Worm (Caenorhabditis elegans) whole organism, L1 larva: ENCODE results near the gene fbxa-206.

Experiments
- alr-1 ChIP-seq: fragments of 200-800 bp; sonication (Bioruptor generic); optimal IDR thresholded peaks from 2 replicates; lab custom pipeline; 2018; ENCODE audit warnings: borderline replicate concordance, mild to moderate bottlenecking, missing genetic modification characterization, missing compliant biosample characterization
- ceh-8 ChIP-seq: fragments of 200-800 bp; sonication (Bioruptor generic); optimal IDR thresholded peaks from 2 replicates; lab custom pipeline; 2018; ENCODE audit warnings: mild to moderate bottlenecking, missing genetic modification characterization, moderate library complexity, missing compliant biosample characterization
- ceh-82 ChIP-seq, 3 experiments: fragments of 150-350 bp in 1 of 3; sonication (generic microtip) in 2 of 3; optimal IDR thresholded peaks; 2 replicates each; lab custom pipeline; 2014 to 2017; ENCODE audit warnings: missing biosample characterization in 3 of 3, missing genetic modification characterization in 3 of 3
- elt-3 ChIP-seq, 6 experiments: fragments of 150-350 bp in 1 of 6; sonication (generic microtip); optimal IDR thresholded peaks; 2 replicates each; lab custom pipeline; 2017 to 2018; ENCODE audit warnings: missing biosample characterization in 6 of 6, missing genetic modification characterization in 6 of 6, inconsistent platforms in 1 of 6
- fos-1 ChIP-seq: fragments of 150-350 bp; optimal IDR thresholded peaks from 2 replicates; lab custom pipeline; 2014; ENCODE audit warnings: missing biosample characterization, missing genetic modification characterization
- lin-35 ChIP-seq, 2 experiments: fragments of 150-350 bp; optimal IDR thresholded peaks; 2 replicates each; lab custom pipeline; 2014; ENCODE audit warnings: missing biosample characterization in 2 of 2, missing genetic modification characterization in 2 of 2, missing genetic modification reagents in 2 of 2
- nhr-11 ChIP-seq: fragments of 150-350 bp; optimal IDR thresholded peaks from 2 replicates; lab custom pipeline; 2014; ENCODE audit warnings: missing biosample characterization, missing genetic modification characterization
- sptf-1 ChIP-seq: fragments of 150-350 bp; optimal IDR thresholded peaks from 2 replicates; lab custom pipeline; 2014; ENCODE audit warnings: missing biosample characterization, missing genetic modification characterization
- tbx-2 ChIP-seq: sonication (generic microtip); optimal IDR thresholded peaks from 2 replicates; lab custom pipeline; 2016; ENCODE audit warnings: missing genetic modification characterization, missing compliant biosample characterization
- unc-130 ChIP-seq: fragments of 150-350 bp; optimal IDR thresholded peaks from 2 replicates; lab custom pipeline; 2017; ENCODE audit warnings: missing biosample characterization, missing genetic modification characterization, inconsistent platforms
- vab-15 ChIP-seq: sonication (generic microtip); optimal IDR thresholded peaks from 2 replicates; lab custom pipeline; 2017; ENCODE audit warnings: missing genotype, mild to moderate bottlenecking, missing genetic modification characterization, missing compliant biosample characterization
- ztf-11 ChIP-seq, 2 experiments: sonication (generic microtip); optimal IDR thresholded peaks; 2 replicates each; lab custom pipeline; 2016 to 2017; ENCODE audit warnings: missing genetic modification characterization in 2 of 2, missing biosample characterization in 1 of 2, missing compliant biosample characterization in 1 of 2

ce11 chrV:16888788-16889325, 29.4 kb downstream of the fbxa-206 start, which contains the start of the genes ifas-2 and fbxa-44:
- TF ChIP-seq ceh-82 (tag; optimal IDR thresholded peaks at IDR 0.05; lab: Kevin White, UChicago) (no peak), fos-1 (tag; lab: Kevin White, UChicago) (no peak), elt-3 (tag; optimal IDR thresholded peaks at IDR 0.05; lab: Kevin White, UChicago) (no peak), vab-15 (no peak), ceh-8 (GFP tag; lab: Kevin White, UChicago) (no peak), nhr-11 (tag; lab: Kevin White, UChicago) (no peak), ztf-11 (tag; optimal IDR thresholded peaks at IDR 0.05; lab: Kevin White, UChicago) (no peak), lin-35 (GFP tag; optimal IDR thresholded peaks at IDR 0.05; lab: Kevin White, UChicago) (no peak), tbx-2 (no peak), alr-1 (no peak), sptf-1 (tag; lab: Kevin White, UChicago) (no peak), unc-130 (tag; lab: Kevin White, UChicago) (no peak)
